Worm (Caenorhabditis elegans) whole organism, L2 larva: Measurements from ENCODE around the gene pqn-2.

Experiments
- ZK546.5 ChIP-seq: sonication (generic microtip); optimal IDR thresholded peaks from 2 replicates; lab custom pipeline; 2017; ENCODE audit warnings: missing biosample characterization, missing genetic modification characterization
- alr-1 ChIP-seq: fragments of 150-350 bp; optimal IDR thresholded peaks from 2 replicates; lab custom pipeline; 2014; ENCODE audit warnings: missing biosample characterization, missing genetic modification characterization
- blmp-1 ChIP-seq: sonication (generic microtip); optimal IDR thresholded peaks from 2 replicates; lab custom pipeline; 2017; ENCODE audit warnings: missing genetic modification characterization, mild to moderate bottlenecking, missing compliant biosample characterization, antibody characterized with exemption, moderate library complexity; ENCODE audit not compliant: insufficient read depth
- elt-1 ChIP-seq: fragments of 150-350 bp; optimal IDR thresholded peaks from 2 replicates; lab custom pipeline; 2014; ENCODE audit warnings: missing biosample characterization, missing genetic modification characterization
- elt-3 ChIP-seq: sonication (generic microtip); optimal IDR thresholded peaks from 2 replicates; lab custom pipeline; 2017; ENCODE audit warnings: missing biosample characterization, missing genetic modification characterization
- lin-13 ChIP-seq: fragments of 150-350 bp; optimal IDR thresholded peaks from 2 replicates; lab custom pipeline; 2014; ENCODE audit warnings: missing biosample characterization, missing genetic modification reagents, missing genetic modification characterization
- lin-39 ChIP-seq: fragments of 150-350 bp; optimal IDR thresholded peaks from 2 replicates; lab custom pipeline; 2014; ENCODE audit warnings: missing biosample characterization, missing genetic modification reagents, missing genetic modification characterization
- lsy-2 ChIP-seq, 2 experiments: fragments of 150-350 bp in 1 of 2; sonication (generic microtip) in 1 of 2; optimal IDR thresholded peaks; 2 replicates each; lab custom pipeline; 2014 to 2017; ENCODE audit warnings: missing biosample characterization in 2 of 2, missing genetic modification characterization in 2 of 2
- mdl-1 ChIP-seq, 2 experiments: fragments of 150-350 bp in 1 of 2; sonication (generic microtip) in 1 of 2; optimal IDR thresholded peaks; 2 replicates each; lab custom pipeline; 2017; ENCODE audit warnings: missing biosample characterization in 2 of 2, missing genetic modification characterization in 2 of 2
- nhr-11 ChIP-seq: fragments of 150-350 bp; optimal IDR thresholded peaks from 2 replicates; lab custom pipeline; 2014; ENCODE audit warnings: missing biosample characterization, missing genetic modification characterization
- nhr-237 ChIP-seq: fragments of 150-350 bp; optimal IDR thresholded peaks from 2 replicates; lab custom pipeline; 2014; ENCODE audit warnings: missing biosample characterization, missing genetic modification characterization
- sem-4 ChIP-seq: fragments of 150-350 bp; optimal IDR thresholded peaks from 2 replicates; lab custom pipeline; 2014; ENCODE audit warnings: missing biosample characterization, missing genetic modification reagents, missing genetic modification characterization
- unc-62 ChIP-seq: fragments of 150-350 bp; optimal IDR thresholded peaks from 2 replicates; lab custom pipeline; 2014; ENCODE audit warnings: missing biosample characterization, missing genetic modification reagents, missing genetic modification characterization
- ztf-4 ChIP-seq: fragments of 150-350 bp; optimal IDR thresholded peaks from 2 replicates; lab custom pipeline; 2014; ENCODE audit warnings: missing biosample characterization, missing genetic modification characterization

ce11 chrV:10423511-10423910 lies 41.3 kb downstream of the pqn-2 start:
- no peak for TF ChIP-seq elt-1 (tag; lab: Kevin White, UChicago)
- no peak for TF ChIP-seq nhr-11 (tag; lab: Kevin White, UChicago)
- no peak for TF ChIP-seq ztf-4 (tag; lab: Kevin White, UChicago)
- no peak for TF ChIP-seq alr-1 (tag; lab: Kevin White, UChicago)
- TF ChIP-seq nhr-237 (tag; lab: Kevin White, UChicago) = no peak
- TF ChIP-seq mdl-1 (tag; optimal IDR thresholded peaks at IDR 0.05; lab: Kevin White, UChicago) = no peak
- TF ChIP-seq lsy-2 (tag; optimal IDR thresholded peaks at IDR 0.05; lab: Kevin White, UChicago) = no peak
- TF ChIP-seq blmp-1 (tag; lab: Kevin White, UChicago) = peak; percentile 25
- no peak for TF ChIP-seq lin-39
- TF ChIP-seq lin-13 (GFP tag; lab: Kevin White, UChicago) = no peak
- no peak for TF ChIP-seq unc-62 (GFP tag; lab: Kevin White, UChicago)
- TF ChIP-seq sem-4 (tag; lab: Kevin White, UChicago) = no peak
- TF ChIP-seq elt-3 (tag; lab: Kevin White, UChicago) = no peak
- no peak for TF ChIP-seq ZK546.5 (tag; lab: Kevin White, UChicago)
